Worm (Caenorhabditis elegans): ENCODE results near the gene ckr-2.

DNA sequence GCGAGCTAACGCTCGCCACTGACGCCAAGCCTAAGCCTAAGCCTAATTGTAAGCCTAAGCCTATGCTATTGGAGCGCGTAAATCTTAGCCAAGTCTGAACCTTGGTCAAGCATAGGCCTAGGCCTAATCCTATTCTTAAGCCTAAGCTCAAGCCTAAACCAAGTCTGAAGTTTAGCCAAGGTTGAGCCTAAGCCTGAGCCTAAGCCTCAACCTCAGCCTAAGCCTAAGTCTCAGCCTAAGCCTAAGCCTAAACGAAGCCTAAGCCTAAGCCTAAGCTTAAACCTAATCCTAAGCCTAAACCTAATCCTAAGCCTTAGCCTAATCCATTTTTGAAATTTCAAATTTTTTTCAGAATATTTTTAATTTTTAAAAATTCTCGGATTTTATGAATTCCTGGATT lies 38.7 kb upstream of the ckr-2 start:
- TF ChIP-seq nhr-12 (tag; optimal IDR thresholded peaks at IDR 0.05) = no peak
- no peak for TF ChIP-seq unc-62 (GFP tag; optimal IDR thresholded peaks at IDR 0.05)
- TF ChIP-seq lsy-2 (tag; optimal IDR thresholded peaks at IDR 0.05) = no peak
- TF ChIP-seq nhr-76 (tag; optimal IDR thresholded peaks at IDR 0.05) = no peak

All from whole organism, mixed stage, embryonic.